Fruit fly (Drosophila melanogaster): Measurements from ENCODE around the gene sgg.

- no peak for TF ChIP-seq CG30020 (tag; optimal IDR thresholded peaks at IDR 0.05)
- peak; percentile 94 for TF ChIP-seq lbe (GFP tag; optimal IDR thresholded peaks at IDR 0.05)
- TF ChIP-seq wor (GFP tag; IDR thresholded peaks at IDR 0.05), result peak; percentile 80
- TF ChIP-seq Ptx1 (GFP tag; IDR thresholded peaks at IDR 0.05), result peak; percentile 96
- peak; percentile 80 for TF ChIP-seq onecut (GFP tag; IDR thresholded peaks at IDR 0.05)
- peak; percentile 66 for TF ChIP-seq gt (GFP tag; IDR thresholded peaks at IDR 0.05)
- no peak for TF ChIP-seq CG10431 (GFP tag; optimal IDR thresholded peaks at IDR 0.05)
- peak; percentile 78 for TF ChIP-seq Myb (GFP tag; optimal IDR thresholded peaks at IDR 0.05)
- TF ChIP-seq Dbx (GFP tag; IDR thresholded peaks at IDR 0.05), result peak; percentile 96
- TF ChIP-seq CG10959 (GFP tag; IDR thresholded peaks at IDR 0.05), result peak; percentile 86
- peak; percentile 86 to 87 for TF ChIP-seq chif (GFP tag; optimal IDR thresholded peaks at IDR 0.05)
- no peak for TF ChIP-seq eve (GFP tag; optimal IDR thresholded peaks at IDR 0.05)
These were observed 40.0 kb upstream of the sgg start for dm6 chrX:2593753-2594096.

All from whole organism, embryonic.